Fruit fly (Drosophila melanogaster) whole organism, embryonic: Measurements from ENCODE around the gene CG8236.

Experiments
- B-H2 ChIP-seq: fragments of 200-800 bp; sonication (Bioruptor generic); optimal IDR thresholded peaks from 2 replicates; lab custom pipeline; 2018; ENCODE audit warnings: missing biosample characterization, mild to moderate bottlenecking, missing genetic modification characterization
- Bgb ChIP-seq: fragments of 200-800 bp; sonication (Bioruptor generic); IDR thresholded peaks from 2 replicates; pipeline ENCODE4 v1.3.6; 2022; ENCODE audit warnings: missing biosample characterization, missing genetic modification characterization; ENCODE audit not compliant: partially characterized antibody
- CG10267 ChIP-seq: fragments of 200-800 bp; sonication (Bioruptor generic); optimal IDR thresholded peaks from 2 replicates; lab custom pipeline; 2018; ENCODE audit warnings: missing biosample characterization, mild to moderate bottlenecking, missing genetic modification characterization, moderate library complexity
- CG10979 ChIP-seq: fragments of 200-800 bp; sonication (Bioruptor generic); optimal IDR thresholded peaks from 2 replicates; lab custom pipeline; 2018; ENCODE audit warnings: missing biosample characterization, mild to moderate bottlenecking, missing genetic modification characterization, moderate library complexity
- CG12744 ChIP-seq: fragments of 200-800 bp; sonication (Bioruptor generic); optimal IDR thresholded peaks from 2 replicates; lab custom pipeline; 2016; ENCODE audit warnings: missing biosample characterization, missing genetic modification characterization
- CG12769 ChIP-seq: fragments of 200-800 bp; sonication (Bioruptor generic); optimal IDR thresholded peaks from 2 replicates; lab custom pipeline; 2019; ENCODE audit warnings: missing biosample characterization, mild to moderate bottlenecking, missing genetic modification characterization, moderate library complexity
- CG15696 ChIP-seq: fragments of 200-800 bp; sonication (Bioruptor generic); optimal IDR thresholded peaks from 2 replicates; lab custom pipeline; 2019; ENCODE audit warnings: missing biosample characterization, mild to moderate bottlenecking, missing genetic modification characterization, moderate library complexity
- CG18599 ChIP-seq: fragments of 200-800 bp; sonication (Bioruptor generic); optimal IDR thresholded peaks from 3 replicates; lab custom pipeline; 2017; ENCODE audit warnings: missing biosample characterization, missing genetic modification characterization, mild to moderate bottlenecking, moderate library complexity, missing genetic modification reagents
- CG2202 ChIP-seq: fragments of 200-800 bp; sonication (Bioruptor generic); optimal IDR thresholded peaks from 2 replicates; lab custom pipeline; 2018; ENCODE audit warnings: missing biosample characterization, mild to moderate bottlenecking, missing genetic modification characterization
- CG32772 ChIP-seq: fragments of 200-800 bp; sonication (Bioruptor generic); IDR thresholded peaks from 2 replicates; pipeline ENCODE4 v1.3.6; 2022; ENCODE audit warnings: missing biosample characterization, missing genetic modification characterization
- CG34224 ChIP-seq: fragments of 200-800 bp; sonication (Bioruptor generic); IDR thresholded peaks from 3 replicates; pipeline ENCODE4 v1.3.6; 2022; ENCODE audit warnings: missing biosample characterization, missing genetic modification characterization; ENCODE audit not compliant: partially characterized antibody
- CG4360 ChIP-seq: fragments of 200-800 bp; sonication (Bioruptor generic); IDR thresholded peaks from 2 replicates; pipeline ENCODE4 v1.3.6; 2022; ENCODE audit warnings: missing biosample characterization, missing genetic modification characterization
- CG6654 ChIP-seq: fragments of 200-800 bp; sonication (Bioruptor generic); optimal IDR thresholded peaks from 2 replicates; lab custom pipeline; 2017; ENCODE audit warnings: missing biosample characterization, mild to moderate bottlenecking, missing genetic modification characterization
- CG7987 ChIP-seq: fragments of 200-800 bp; sonication (Bioruptor generic); optimal IDR thresholded peaks from 2 replicates; lab custom pipeline; 2018; ENCODE audit warnings: missing biosample characterization, mild to moderate bottlenecking, missing genetic modification characterization, moderate library complexity
- CG8290 ChIP-seq, 3 experiments: fragments of 200-800 bp; sonication (Bioruptor generic); optimal IDR thresholded peaks; 2 replicates each; lab custom pipeline; 2016 to 2019; ENCODE audit warnings: missing biosample characterization in 3 of 3, missing genetic modification characterization in 3 of 3, mild to moderate bottlenecking in 2 of 3, moderate library complexity in 1 of 3
- CG9609 ChIP-seq: fragments of 200-800 bp; sonication (Bioruptor generic); optimal IDR thresholded peaks from 3 replicates; lab custom pipeline; 2016; ENCODE audit warnings: missing biosample characterization, missing genetic modification characterization
- CrebB ChIP-seq: fragments of 200-800 bp; sonication (Bioruptor generic); optimal IDR thresholded peaks from 3 replicates; lab custom pipeline; 2018; ENCODE audit warnings: missing biosample characterization, mild to moderate bottlenecking, missing genetic modification characterization
- D19A ChIP-seq: fragments of 200-800 bp; optimal IDR thresholded peaks from 3 replicates; lab custom pipeline; 2019; ENCODE audit warnings: missing biosample characterization, mild to moderate bottlenecking, missing genetic modification characterization, moderate library complexity
- Dref ChIP-seq: fragments of 200-800 bp; sonication (Bioruptor generic); IDR thresholded peaks from 2 replicates; pipeline ENCODE4 v1.3.6; 2022; ENCODE audit warnings: missing biosample characterization, missing genetic modification characterization
- HHEX ChIP-seq: fragments of 200-800 bp; sonication (Bioruptor generic); optimal IDR thresholded peaks from 3 replicates; lab custom pipeline; 2017; ENCODE audit warnings: missing biosample characterization, mild to moderate bottlenecking, missing genetic modification characterization, missing genetic modification reagents
- HLH54F ChIP-seq: fragments of 200-800 bp; sonication (Bioruptor generic); optimal IDR thresholded peaks from 3 replicates; lab custom pipeline; 2016; ENCODE audit warnings: missing biosample characterization, missing genetic modification characterization
- Neu2 ChIP-seq: fragments of 200-800 bp; sonication (Bioruptor generic); optimal IDR thresholded peaks from 3 replicates; lab custom pipeline; 2016; ENCODE audit warnings: missing biosample characterization, missing genetic modification characterization, borderline replicate concordance
- Sox100B ChIP-seq: fragments of 200-800 bp; sonication (Bioruptor generic); optimal IDR thresholded peaks from 3 replicates; lab custom pipeline; 2018; ENCODE audit warnings: missing biosample characterization, mild to moderate bottlenecking, missing genetic modification characterization
- al ChIP-seq: fragments of 200-800 bp; sonication (Bioruptor generic); IDR thresholded peaks from 2 replicates; pipeline ENCODE4 v1.3.6; 2022; ENCODE audit warnings: missing biosample characterization, missing genetic modification characterization
- ash1 ChIP-seq: fragments of 200-800 bp; sonication (Bioruptor generic); optimal IDR thresholded peaks from 2 replicates; lab custom pipeline; 2018; ENCODE audit warnings: missing biosample characterization, mild to moderate bottlenecking, missing genetic modification characterization
- ci ChIP-seq: fragments of 200-800 bp; sonication (Bioruptor generic); IDR thresholded peaks from 3 replicates; pipeline ENCODE4 v1.3.6; 2022; ENCODE audit warnings: missing biosample characterization, missing genetic modification characterization
- cwo ChIP-seq: fragments of 200-800 bp; sonication (Bioruptor generic); optimal IDR thresholded peaks from 3 replicates; lab custom pipeline; 2017; ENCODE audit warnings: missing biosample characterization, missing genetic modification characterization, mild to moderate bottlenecking, moderate library complexity, missing genetic modification reagents
- ewg ChIP-seq: fragments of 200-800 bp; sonication (Bioruptor generic); optimal IDR thresholded peaks from 3 replicates; lab custom pipeline; 2017; ENCODE audit warnings: mild to moderate bottlenecking, missing biosample characterization, missing genetic modification reagents, missing genetic modification characterization
- grn ChIP-seq: fragments of 200-800 bp; sonication (Bioruptor generic); optimal IDR thresholded peaks from 3 replicates; lab custom pipeline; 2017; ENCODE audit warnings: missing biosample characterization, missing genetic modification characterization
- gro ChIP-seq: fragments of 200-800 bp; sonication (Bioruptor generic); optimal IDR thresholded peaks from 2 replicates; lab custom pipeline; 2016; ENCODE audit warnings: missing biosample characterization, missing genetic modification characterization
- mirr ChIP-seq: fragments of 200-800 bp; sonication (Bioruptor generic); optimal IDR thresholded peaks from 3 replicates; lab custom pipeline; 2018; ENCODE audit warnings: missing biosample characterization, mild to moderate bottlenecking, missing genetic modification characterization
- nerfin-2 ChIP-seq: fragments of 200-800 bp; sonication (Bioruptor generic); IDR thresholded peaks from 2 replicates; pipeline ENCODE4 v1.3.6; 2022; ENCODE audit warnings: missing biosample characterization, missing genetic modification characterization; ENCODE audit not compliant: partially characterized antibody
- ranshi ChIP-seq: fragments of 200-800 bp; sonication (Bioruptor generic); IDR thresholded peaks from 2 replicates; pipeline ENCODE4 v1.3.6; 2022; ENCODE audit warnings: missing biosample characterization, missing genetic modification characterization
- rib ChIP-seq: fragments of 200-800 bp; sonication (Bioruptor generic); IDR thresholded peaks from 2 replicates; pipeline ENCODE4 v1.3.6; 2022; ENCODE audit warnings: missing biosample characterization, missing genetic modification characterization
- scrt ChIP-seq: fragments of 200-800 bp; sonication (Bioruptor generic); optimal IDR thresholded peaks from 2 replicates; lab custom pipeline; 2018; ENCODE audit warnings: missing biosample characterization, mild to moderate bottlenecking, missing genetic modification characterization, moderate library complexity
- sd ChIP-seq: fragments of 200-800 bp; sonication (Bioruptor generic); optimal IDR thresholded peaks from 3 replicates; lab custom pipeline; 2018; ENCODE audit warnings: missing biosample characterization, mild to moderate bottlenecking, missing genetic modification characterization, moderate library complexity
- sim ChIP-seq: fragments of 200-800 bp; sonication (Bioruptor generic); IDR thresholded peaks from 2 replicates; pipeline ENCODE4 v1.3.6; 2022; ENCODE audit warnings: missing biosample characterization, missing genetic modification characterization
- sug ChIP-seq: fragments of 200-800 bp; optimal IDR thresholded peaks from 2 replicates; lab custom pipeline; 2019; ENCODE audit warnings: missing biosample characterization, mild to moderate bottlenecking, missing genetic modification characterization, moderate library complexity
- zfh2 ChIP-seq: fragments of 200-800 bp; sonication (Bioruptor generic); optimal IDR thresholded peaks from 2 replicates; lab custom pipeline; 2016; ENCODE audit warnings: missing biosample characterization, missing genetic modification characterization

Gene CG8236

dm6 chr3R:8808518-8808921 is 39.3 kb downstream of the CG8236 start (continued):
- TF ChIP-seq D19A (peak; percentile 98), ewg (GFP tag; lab: Kevin White, UChicago) (peak; percentile 39), sd (peak; percentile 51), al (no peak), Neu2 (peak; percentile 25), Dref (GFP tag; lab: Robert Waterston, UW) (no peak), ranshi (0 out of 2 replicates have a peak, but pooled peaks have one; percentile 6), HLH54F (peak; percentile 8), CG10267 (tag; lab: Kevin White, UChicago) (peak; percentile 89), nerfin-2 (GFP tag; lab: Robert Waterston, UW) (no peak), HHEX (GFP tag; lab: Kevin White, UChicago) (peak; percentile 9), CG2202 (tag; lab: Kevin White, UChicago) (peak; percentile 73), CG9609 (GFP tag; lab: Kevin White, UChicago) (peak; percentile 63), sim (no peak), CG15696 (tag; lab: Kevin White, UChicago) (peak; percentile 99), CG34224 (no peak), Bgb (no peak), CG10979 (tag; lab: Kevin White, UChicago) (peak; percentile 95), Sox100B (GFP tag; lab: Kevin White, UChicago) (peak; percentile 74), rib (GFP tag; lab: Robert Waterston, UW) (no peak), ash1 (GFP tag; lab: Kevin White, UChicago) (no peak), CG6654 (peak; percentile 22), CG4360 (GFP tag; lab: Robert Waterston, UW) (peak; percentile 25; the same call in 1 of the 2 replicates), CG12744 (GFP tag; lab: Kevin White, UChicago) (peak; percentile 31)

dm6 chr3R:8809712-8810111 is 40.5 kb downstream of the CG8236 start:
- TF ChIP-seq CG32772 (GFP tag; lab: Robert Waterston, UW) (no peak), scrt (GFP tag; lab: Kevin White, UChicago) (no peak), sug (tag; lab: Kevin White, UChicago) (peak; percentile 54), B-H2 (peak; percentile 16), CG12769 (tag; lab: Kevin White, UChicago) (peak; percentile 20), CrebB (peak; percentile 7), cwo (GFP tag; lab: Kevin White, UChicago) (peak; percentile 91), CG7987 (GFP tag; lab: Kevin White, UChicago) (peak; percentile 49), zfh2 (GFP tag; lab: Kevin White, UChicago) (no peak), grn (GFP tag; lab: Kevin White, UChicago) (peak; percentile 46), CG18599 (GFP tag; lab: Kevin White, UChicago) (peak; percentile 19), ci (GFP tag; lab: Robert Waterston, UW) (peak; percentile 44; the same call in 1 of the 3 replicates), mirr (GFP tag; lab: Kevin White, UChicago) (peak; percentile 57), gro (GFP tag; lab: Kevin White, UChicago) (peak; percentile 27), CG8290 (GFP tag; optimal IDR thresholded peaks at IDR 0.05; lab: Kevin White, UChicago) (no peak), CG8290 (tag; optimal IDR thresholded peaks at IDR 0.05; lab: Kevin White, UChicago) (peak in 1 of 2 experiments; percentile 24)
